Fruit fly (Drosophila melanogaster) whole organism, embryonic: Measurements from ENCODE around the gene mthl14.

ENCODE experiments used
- Asciz ChIP-seq: fragments of 200-800 bp; sonication (Bioruptor generic); optimal IDR thresholded peaks from 2 replicates; lab custom pipeline; 2017; ENCODE audit warnings: missing biosample characterization, mild to moderate bottlenecking, missing genetic modification characterization, missing genetic modification reagents
- CG11093 ChIP-seq: fragments of 200-800 bp; sonication (Bioruptor generic); IDR thresholded peaks from 3 replicates; pipeline ENCODE4 v1.3.6; 2022; ENCODE audit warnings: missing biosample characterization, missing genetic modification characterization
- CG11560 ChIP-seq: fragments of 200-800 bp; sonication (Bioruptor generic); IDR thresholded peaks from 3 replicates; pipeline ENCODE4 v1.3.6; 2022; ENCODE audit warnings: missing biosample characterization, missing genetic modification characterization
- CG12071 ChIP-seq: fragments of 200-800 bp; sonication (Bioruptor generic); optimal IDR thresholded peaks from 3 replicates; lab custom pipeline; 2018; ENCODE audit warnings: missing biosample characterization, mild to moderate bottlenecking, missing genetic modification characterization
- CG13287 ChIP-seq: fragments of 200-800 bp; sonication (Bioruptor generic); IDR thresholded peaks from 2 replicates; pipeline ENCODE4 v1.3.6; 2022; ENCODE audit warnings: missing biosample characterization, missing genetic modification characterization; ENCODE audit not compliant: partially characterized antibody
- CG13424 ChIP-seq: fragments of 200-800 bp; sonication (Bioruptor generic); optimal IDR thresholded peaks from 2 replicates; lab custom pipeline; 2019; ENCODE audit warnings: missing biosample characterization, mild to moderate bottlenecking, missing genetic modification characterization, moderate library complexity
- CG14710 ChIP-seq: fragments of 200-800 bp; sonication (Bioruptor generic); optimal IDR thresholded peaks from 3 replicates; lab custom pipeline; 2019; ENCODE audit warnings: missing biosample characterization, mild to moderate bottlenecking, missing genetic modification characterization, moderate library complexity
- CG16863 ChIP-seq: fragments of 200-800 bp; sonication (Bioruptor generic); optimal IDR thresholded peaks from 3 replicates; lab custom pipeline; 2016; ENCODE audit warnings: missing biosample characterization, missing genetic modification characterization
- CG17385 ChIP-seq: fragments of 200-800 bp; sonication (Bioruptor generic); optimal IDR thresholded peaks from 3 replicates; lab custom pipeline; 2018; ENCODE audit warnings: missing biosample characterization, mild to moderate bottlenecking, missing genetic modification characterization
- CG18262 ChIP-seq: fragments of 200-800 bp; optimal IDR thresholded peaks from 3 replicates; lab custom pipeline; 2019; ENCODE audit warnings: missing biosample characterization, mild to moderate bottlenecking, missing genetic modification characterization, moderate library complexity
- CG18764 ChIP-seq: fragments of 200-800 bp; sonication (Bioruptor generic); optimal IDR thresholded peaks from 3 replicates; lab custom pipeline; 2016; ENCODE audit warnings: missing biosample characterization, missing genetic modification characterization
- CG2120 ChIP-seq: fragments of 200-800 bp; sonication (Bioruptor generic); optimal IDR thresholded peaks from 3 replicates; lab custom pipeline; 2016; ENCODE audit warnings: missing biosample characterization, missing genetic modification characterization
- CG2875 ChIP-seq: fragments of 200-800 bp; sonication (Bioruptor generic); optimal IDR thresholded peaks from 2 replicates; lab custom pipeline; 2017; ENCODE audit warnings: missing biosample characterization, mild to moderate bottlenecking, missing genetic modification characterization, missing genetic modification reagents
- CG32772 ChIP-seq: fragments of 200-800 bp; sonication (Bioruptor generic); IDR thresholded peaks from 2 replicates; pipeline ENCODE4 v1.3.6; 2022; ENCODE audit warnings: missing biosample characterization, missing genetic modification characterization
- CG6272 ChIP-seq: fragments of 200-800 bp; sonication (Bioruptor generic); IDR thresholded peaks from 2 replicates; pipeline ENCODE4 v1.3.6; 2022; ENCODE audit warnings: missing biosample characterization, missing genetic modification characterization
- CG6813 ChIP-seq: fragments of 200-800 bp; sonication (Bioruptor generic); optimal IDR thresholded peaks from 2 replicates; lab custom pipeline; 2017; ENCODE audit warnings: missing biosample characterization, missing genetic modification characterization, mild to moderate bottlenecking, moderate library complexity, missing genetic modification reagents
- Chrac-16 ChIP-seq: fragments of 200-800 bp; sonication (Bioruptor generic); optimal IDR thresholded peaks from 3 replicates; lab custom pipeline; 2016; ENCODE audit warnings: missing biosample characterization, missing genetic modification characterization
- Ets65A ChIP-seq: fragments of 200-800 bp; sonication (Bioruptor generic); peaks from one replicate; lab custom pipeline; 2016; ENCODE audit warnings: missing biosample characterization, missing genetic modification characterization
- H15 ChIP-seq: fragments of 200-800 bp; sonication (Bioruptor generic); IDR thresholded peaks from 3 replicates; pipeline ENCODE4 v1.3.6; 2022; ENCODE audit warnings: missing biosample characterization, missing genetic modification characterization
- HHEX ChIP-seq: fragments of 200-800 bp; sonication (Bioruptor generic); optimal IDR thresholded peaks from 3 replicates; lab custom pipeline; 2017; ENCODE audit warnings: missing biosample characterization, mild to moderate bottlenecking, missing genetic modification characterization, missing genetic modification reagents
- Hr78 ChIP-seq, 2 experiments: fragments of 200-800 bp in 1 of 2; fragments of >200 bp in 1 of 2; sonication (Bioruptor generic) in 1 of 2; optimal IDR thresholded peaks; 2 replicates each; lab custom pipeline; 2017 to 2019; ENCODE audit warnings: missing biosample characterization in 2 of 2, missing genetic modification characterization in 2 of 2, mild to moderate bottlenecking in 1 of 2, moderate library complexity in 1 of 2
- Kr ChIP-seq: fragments of 200-800 bp; sonication (Bioruptor generic); optimal IDR thresholded peaks from 2 replicates; lab custom pipeline; 2017; ENCODE audit warnings: missing biosample characterization, mild to moderate bottlenecking, missing genetic modification characterization
- Lpt ChIP-seq: fragments of >200 bp; optimal IDR thresholded peaks from 2 replicates; lab custom pipeline; 2018; ENCODE audit warnings: missing biosample characterization, missing genetic modification characterization
- Nf-YA ChIP-seq: fragments of 200-800 bp; sonication (Bioruptor generic); IDR thresholded peaks from 2 replicates; pipeline ENCODE4 v1.3.6; 2022; ENCODE audit warnings: missing biosample characterization, missing genetic modification characterization
- Rfx ChIP-seq: fragments of 200-800 bp; sonication (Bioruptor generic); IDR thresholded peaks from 2 replicates; pipeline ENCODE4 v1.3.6; 2022; ENCODE audit warnings: missing biosample characterization, missing genetic modification characterization
- al ChIP-seq: fragments of 200-800 bp; sonication (Bioruptor generic); IDR thresholded peaks from 2 replicates; pipeline ENCODE4 v1.3.6; 2022; ENCODE audit warnings: missing biosample characterization, missing genetic modification characterization
- ara ChIP-seq: fragments of 200-800 bp; sonication (Bioruptor generic); IDR thresholded peaks from 2 replicates; pipeline ENCODE4 v1.3.6; 2022; ENCODE audit warnings: missing biosample characterization, missing genetic modification characterization
- ase ChIP-seq: fragments of 200-800 bp; sonication (Bioruptor generic); IDR thresholded peaks from 3 replicates; pipeline ENCODE4 v1.3.6; 2022; ENCODE audit warnings: missing biosample characterization, missing genetic modification characterization
- az2 ChIP-seq: fragments of 200-800 bp; sonication (Bioruptor generic); optimal IDR thresholded peaks from 3 replicates; lab custom pipeline; 2016; ENCODE audit warnings: missing biosample characterization, missing genetic modification characterization
- bab2 ChIP-seq: fragments of 200-800 bp; sonication (Bioruptor generic); optimal IDR thresholded peaks from 2 replicates; lab custom pipeline; 2016; ENCODE audit warnings: missing biosample characterization, missing genetic modification characterization
- chm ChIP-seq: fragments of 200-800 bp; sonication (Bioruptor generic); IDR thresholded peaks from 2 replicates; pipeline ENCODE4 v1.3.6; 2022; ENCODE audit warnings: missing biosample characterization, missing genetic modification characterization
- disco-r ChIP-seq: fragments of 200-800 bp; sonication (Bioruptor generic); optimal IDR thresholded peaks from 2 replicates; lab custom pipeline; 2016; ENCODE audit warnings: missing biosample characterization, missing genetic modification characterization
- emc ChIP-seq: fragments of 200-800 bp; sonication (Bioruptor generic); optimal IDR thresholded peaks from 2 replicates; lab custom pipeline; 2016; ENCODE audit warnings: missing biosample characterization, missing genetic modification characterization
- eyg ChIP-seq: fragments of 200-800 bp; sonication (Bioruptor generic); optimal IDR thresholded peaks from 3 replicates; lab custom pipeline; 2016; ENCODE audit warnings: missing biosample characterization, missing genetic modification characterization
- fd64A ChIP-seq: fragments of 200-800 bp; sonication (Bioruptor generic); optimal IDR thresholded peaks from 3 replicates; lab custom pipeline; 2018; ENCODE audit warnings: missing biosample characterization, mild to moderate bottlenecking, missing genetic modification characterization
- gem ChIP-seq: fragments of 200-800 bp; sonication (Bioruptor generic); optimal IDR thresholded peaks from 2 replicates; lab custom pipeline; 2019; ENCODE audit warnings: missing biosample characterization, mild to moderate bottlenecking, missing genetic modification characterization, moderate library complexity
- jumu ChIP-seq: fragments of 200-800 bp; sonication (Bioruptor generic); optimal IDR thresholded peaks from 3 replicates; lab custom pipeline; 2016; ENCODE audit warnings: missing biosample characterization, missing genetic modification characterization
- knrl ChIP-seq: fragments of 200-800 bp; sonication (Bioruptor generic); IDR thresholded peaks from 3 replicates; pipeline ENCODE4 v1.3.6; 2022; ENCODE audit warnings: missing biosample characterization, missing genetic modification characterization; ENCODE audit not compliant: partially characterized antibody
- lab ChIP-seq: fragments of 200-800 bp; sonication (Bioruptor generic); optimal IDR thresholded peaks from 3 replicates; lab custom pipeline; 2017; ENCODE audit warnings: missing biosample characterization, missing genetic modification characterization, mild to moderate bottlenecking, moderate library complexity, missing genetic modification reagents
- maf-S ChIP-seq: fragments of 200-800 bp; sonication (Bioruptor generic); optimal IDR thresholded peaks from 2 replicates; lab custom pipeline; 2016; ENCODE audit warnings: missing biosample characterization, missing genetic modification characterization
- odd ChIP-seq: fragments of 200-800 bp; sonication (Bioruptor generic); optimal IDR thresholded peaks from 2 replicates; lab custom pipeline; 2017; ENCODE audit warnings: missing biosample characterization, mild to moderate bottlenecking, missing genetic modification characterization
- pfk ChIP-seq: fragments of 200-800 bp; sonication (Bioruptor generic); optimal IDR thresholded peaks from 2 replicates; lab custom pipeline; 2018; ENCODE audit warnings: missing biosample characterization, mild to moderate bottlenecking, missing genetic modification characterization, moderate library complexity
- sens-2 ChIP-seq: fragments of 200-800 bp; sonication (Bioruptor generic); IDR thresholded peaks from 2 replicates; pipeline ENCODE4 v1.3.6; 2022; ENCODE audit warnings: missing biosample characterization, missing genetic modification characterization
- sr ChIP-seq: fragments of 200-800 bp; sonication (Bioruptor generic); IDR thresholded peaks from 3 replicates; pipeline ENCODE4 v1.3.6; 2022; ENCODE audit warnings: missing biosample characterization, missing genetic modification characterization
- tin ChIP-seq: fragments of 200-800 bp; sonication (Bioruptor generic); optimal IDR thresholded peaks from 3 replicates; lab custom pipeline; 2016; ENCODE audit warnings: missing biosample characterization, missing genetic modification characterization
- unpg ChIP-seq: fragments of 200-800 bp; sonication (Bioruptor generic); optimal IDR thresholded peaks from 3 replicates; lab custom pipeline; 2018; ENCODE audit warnings: missing biosample characterization, mild to moderate bottlenecking, missing genetic modification characterization, moderate library complexity
- usp ChIP-seq: fragments of >200 bp; optimal IDR thresholded peaks from 2 replicates; lab custom pipeline; 2017; ENCODE audit warnings: missing biosample characterization, missing genetic modification characterization
- vvl ChIP-seq: fragments of 200-800 bp; sonication (Bioruptor generic); IDR thresholded peaks from 2 replicates; pipeline ENCODE4 v1.3.6; 2022; ENCODE audit warnings: missing biosample characterization, missing genetic modification characterization
- zf30C ChIP-seq: fragments of 200-800 bp; sonication (Bioruptor generic); optimal IDR thresholded peaks from 3 replicates; lab custom pipeline; 2018; ENCODE audit warnings: missing biosample characterization, mild to moderate bottlenecking, missing genetic modification characterization

The mthl14 gene

dm6 chr3L:257618-258475, 10.6 kb downstream of the mthl14 start, which contains the start of the genes DIP2 and wac (continued):
- TF ChIP-seq lab (no peak), usp (GFP tag; lab: Kevin White, UChicago) (no peak), CG32772 (GFP tag; lab: Robert Waterston, UW) (peak; percentile 71), sens-2 (GFP tag; lab: Robert Waterston, UW) (peak; percentile 45; the same call in 1 of the 2 replicates), Lpt (GFP tag; lab: Kevin White, UChicago) (no peak), odd (peak; percentile 51), CG18764 (GFP tag; lab: Kevin White, UChicago) (peak; percentile 74), sr (GFP tag; lab: Robert Waterston, UW) (0 out of 3 replicates have a peak, but pooled peaks have one; percentile 5), CG16863 (GFP tag; lab: Kevin White, UChicago) (peak; percentile 78), Nf-YA (GFP tag; lab: Robert Waterston, UW) (no peak), unpg (GFP tag; lab: Kevin White, UChicago) (peak; percentile 55), al (peak; percentile 69), knrl (peak; percentile 90), CG11560 (tag; lab: Robert Waterston, UW) (peak; percentile 61; the same call in 2 of the 3 replicates), bab2 (GFP tag; lab: Kevin White, UChicago) (peak; percentile 90), ara (GFP tag; lab: Robert Waterston, UW) (peak; percentile 56; the same call in 1 of the 2 replicates), HHEX (peak; percentile 11), CG11093 (peak; percentile 57; the same call in 1 of the 3 replicates), CG17385 (peak; percentile 53), pfk (GFP tag; lab: Kevin White, UChicago) (peak; percentile 16), CG14710 (tag; lab: Kevin White, UChicago) (peak; percentile 89), Rfx (GFP tag; lab: Robert Waterston, UW) (peak; percentile 92), CG6272 (peak; percentile 77), Ets65A (peak; percentile 97), Chrac-16 (GFP tag; lab: Kevin White, UChicago) (peak; percentile 85), jumu (GFP tag; lab: Kevin White, UChicago) (peak; percentile 93), emc (GFP tag; lab: Kevin White, UChicago) (peak; percentile 25), H15 (GFP tag; lab: Robert Waterston, UW) (peak; percentile 62; the same call in 1 of the 3 replicates), CG12071 (GFP tag; lab: Kevin White, UChicago) (no peak), gem (no peak), zf30C (GFP tag; lab: Kevin White, UChicago) (no peak), CG2120 (peak; percentile 94), maf-S (peak; percentile 64), Asciz (no peak), Hr78 (GFP tag; optimal IDR thresholded peaks at IDR 0.05; lab: Kevin White, UChicago) (no peak), az2 (GFP tag; lab: Kevin White, UChicago) (peak; percentile 79), ase (GFP tag; lab: Robert Waterston, UW) (peak; percentile 65), eyg (GFP tag; lab: Kevin White, UChicago) (peak; percentile 88), CG13287 (peak; percentile 96), CG2875 (GFP tag; lab: Kevin White, UChicago) (peak; percentile 51), CG13424 (peak; percentile 60), disco-r (peak; percentile 52), vvl (peak; percentile 89), fd64A (GFP tag; lab: Kevin White, UChicago) (no peak), tin (GFP tag; lab: Kevin White, UChicago) (peak; percentile 86), CG6813 (no peak), Kr (no peak), CG18262 (tag; lab: Kevin White, UChicago) (peak; percentile 64), chm (GFP tag; lab: Robert Waterston, UW) (peak; percentile 83)
